Worm (Caenorhabditis elegans): ENCODE measurements around the gene R144.6.
A peak's percentile ranks its signal among the peaks of the same experiment; 100 is the strongest.

Gene R144.6

DNA sequence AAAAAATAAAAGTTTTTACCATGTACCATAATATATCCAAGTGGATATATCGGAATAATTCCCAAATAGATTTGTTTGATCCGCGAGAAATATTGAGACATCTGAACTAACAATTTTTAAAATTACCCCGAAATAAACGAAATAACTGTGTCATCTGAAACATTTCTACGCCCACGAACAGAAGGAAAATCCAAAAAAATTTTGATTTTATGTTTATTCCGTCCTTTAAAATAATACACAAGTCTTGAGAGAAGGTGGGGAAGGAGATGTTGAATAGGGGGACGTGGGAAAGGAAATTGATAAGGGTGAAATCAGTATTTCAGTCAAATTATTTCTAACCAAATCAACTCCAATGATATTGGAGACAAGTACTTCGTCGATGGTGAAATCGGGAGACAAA is 4.2 kb upstream of the R144.6 start, which contains the start of gene R144.11 (continued):
- TF ChIP-seq dpl-1 (GFP tag; optimal IDR thresholded peaks at IDR 0.05): no peak
- TF ChIP-seq F52B5.7 (tag; optimal IDR thresholded peaks at IDR 0.05): no peak
- no peak for TF ChIP-seq T07F8.4 (tag; optimal IDR thresholded peaks at IDR 0.05)
- no peak for TF ChIP-seq lin-35 (GFP tag; optimal IDR thresholded peaks at IDR 0.05)
- no peak for TF ChIP-seq nhr-27 (tag; optimal IDR thresholded peaks at IDR 0.05)
- no peak for TF ChIP-seq mel-28 (tag; optimal IDR thresholded peaks at IDR 0.05; ENCODE audit: borderline replicate concordance)
- TF ChIP-seq B0336.3 (GFP tag; IDR thresholded peaks at IDR 0.05): 0 out of 2 replicates have a peak, but pooled peaks have one; percentile 11
- TF ChIP-seq lir-1 (GFP tag; conservative IDR thresholded peaks at IDR 0.05): no peak
- TF ChIP-seq F23B12.7 (tag; optimal IDR thresholded peaks at IDR 0.05; ENCODE audit: insufficient read depth): no peak
- no peak for TF ChIP-seq ztf-25 (GFP tag; IDR thresholded peaks at IDR 0.05)

DNA sequence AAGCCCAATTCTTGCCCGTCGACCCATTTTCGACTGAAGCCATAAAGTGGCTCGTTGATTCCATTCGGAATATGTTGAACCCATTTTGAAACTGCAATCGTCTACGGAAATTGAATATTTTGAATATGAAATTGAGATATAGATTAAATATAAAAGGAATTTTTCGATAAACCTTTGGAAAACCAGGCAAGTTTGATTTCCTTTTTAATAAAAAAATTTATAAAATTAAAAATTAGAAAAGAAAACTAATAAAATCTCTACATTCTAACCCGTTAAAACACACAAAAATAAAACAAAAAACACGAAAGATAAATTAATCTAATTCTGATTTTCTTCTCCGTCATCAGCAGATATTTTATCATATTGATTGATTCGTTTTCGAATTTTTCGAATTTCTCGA is 2.4 kb upstream of the R144.6 start, which contains the start of gene R144.12:
TSS of gene R144.12 (minus strand) at position 101 of the 400 bp plus-strand sequence.
- TF ChIP-seq sptf-2 (GFP tag; optimal IDR thresholded peaks at IDR 0.05) (no peak), madf-8 (GFP tag; conservative IDR thresholded peaks at IDR 0.05) (no peak), zim-3 (tag; optimal IDR thresholded peaks at IDR 0.05) (no peak)

DNA sequence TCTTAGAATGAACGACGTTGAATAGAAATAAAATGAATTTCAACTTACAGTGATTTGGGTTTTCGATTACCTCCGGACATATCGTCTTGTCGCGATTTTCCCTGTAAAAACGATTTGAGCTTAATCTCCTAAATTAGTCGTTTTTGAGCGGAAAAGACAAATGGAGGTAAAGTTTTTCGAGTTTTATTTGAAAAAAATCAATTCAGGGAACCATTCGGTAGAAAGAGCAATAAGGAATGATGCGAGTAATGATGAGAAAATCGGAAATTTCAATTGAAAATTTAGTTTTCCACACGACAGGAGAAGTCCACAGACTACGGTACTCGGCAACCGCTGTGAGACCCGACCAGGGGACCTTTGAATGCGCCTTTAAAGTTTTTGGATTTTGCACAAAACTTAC is 2.3 kb downstream of the R144.6 start, which contains the start of gene R144.10:
TSS of gene R144.10 (minus strand) at position 101 of the 400 bp plus-strand sequence.
- TF ChIP-seq F33H1.4 (GFP tag; IDR thresholded peaks at IDR 0.05): peak; percentile 50
- peak; percentile 49 for TF ChIP-seq lsl-1 (GFP tag; optimal IDR thresholded peaks at IDR 0.05)
- no peak for TF ChIP-seq snpc-4 (GFP tag; optimal IDR thresholded peaks at IDR 0.05)
- TF ChIP-seq snpc-4 (tag; optimal IDR thresholded peaks at IDR 0.05): no peak

- TF ChIP-seq ccch-3 (GFP tag; optimal IDR thresholded peaks at IDR 0.05) (peak; percentile 3), rpc-1 (optimal IDR thresholded peaks at IDR 0.05) (no peak), rpc-1 (tag; optimal IDR thresholded peaks at IDR 0.05) (no peak), lsy-27 (tag; optimal IDR thresholded peaks at IDR 0.05; ENCODE audit: borderline replicate concordance, insufficient read depth) (no peak), rcor-1 (GFP tag; IDR thresholded peaks at IDR 0.05) (no peak), athp-1 (tag; optimal IDR thresholded peaks at IDR 0.05) (peak; percentile 81), madf-8 (GFP tag; conservative IDR thresholded peaks at IDR 0.05) (peak; percentile 69), xnd-1 (tag; optimal IDR thresholded peaks at IDR 0.05) (peak; percentile 82), ztf-25 (GFP tag; IDR thresholded peaks at IDR 0.05) (no peak), tlf-1 (GFP tag; optimal IDR thresholded peaks at IDR 0.05) (peak; percentile 23), rec-8 (tag; optimal IDR thresholded peaks at IDR 0.05) (peak in 1 of 2 experiments; percentile 17), B0019.2 (GFP tag; conservative IDR thresholded peaks at IDR 0.05) (0 out of 2 replicates have a peak, but pooled peaks have one; percentile 14), madf-3 (GFP tag; IDR thresholded peaks at IDR 0.05) (no peak), aptf-3 (GFP tag; IDR thresholded peaks at IDR 0.05) (no peak), snpc-4 (GFP tag; optimal IDR thresholded peaks at IDR 0.05) (no peak), snpc-4 (tag; optimal IDR thresholded peaks at IDR 0.05) (no peak), attf-5 (GFP tag; optimal IDR thresholded peaks at IDR 0.05) (peak; percentile 46), F33H1.4 (GFP tag; IDR thresholded peaks at IDR 0.05) (peak; percentile 55), Y95B8A.8 (GFP tag; IDR thresholded peaks at IDR 0.05) (no peak), sdz-38 (tag; optimal IDR thresholded peaks at IDR 0.05) (no peak), bed-2 (GFP tag; IDR thresholded peaks at IDR 0.05) (peak; percentile 70), let-526 (GFP tag; IDR thresholded peaks at IDR 0.05) (peak; percentile 51; the same call in 1 of the 2 replicates), F23B12.7 (tag; optimal IDR thresholded peaks at IDR 0.05; ENCODE audit: insufficient read depth) (no peak), die-1 (tag; optimal IDR thresholded peaks at IDR 0.05) (no peak), pha-4 (tag; optimal IDR thresholded peaks at IDR 0.05) (no peak), ekl-4 (GFP tag; IDR thresholded peaks at IDR 0.05) (0 out of 2 replicates have a peak, but pooled peaks have one; percentile 42), ztf-18 (tag; optimal IDR thresholded peaks at IDR 0.05) (peak; percentile 72), efl-1 (GFP tag; optimal IDR thresholded peaks at IDR 0.05) (peak; percentile 29), lsl-1 (GFP tag; optimal IDR thresholded peaks at IDR 0.05) (peak; percentile 96), F57A8.1 (GFP tag; optimal IDR thresholded peaks at IDR 0.05) (no peak), ztf-28 (GFP tag; IDR thresholded peaks at IDR 0.05) (0 out of 2 replicates have a peak, but pooled peaks have one; percentile 75), madf-6 (GFP tag; IDR thresholded peaks at IDR 0.05) (peak; percentile 82)
Observed at ce11 chrIII:4998956-4999425, 5.5 kb downstream of the R144.6 start, which contains the start of gene smcr-8. Gene smcr-8 (plus strand): TSS chrIII:4999375.
